Worm (Caenorhabditis elegans) whole organism, mixed stage, embryonic: Measurements from ENCODE around the gene mls-2.

Experiments
- M03D4.4 ChIP-seq: sonication (generic microtip); optimal IDR thresholded peaks from 2 replicates; lab custom pipeline; 2017; ENCODE audit warnings: mild to moderate bottlenecking, missing genetic modification characterization, missing compliant biosample characterization
- bed-3 ChIP-seq: fragments of 200-800 bp; sonication (Bioruptor generic); optimal IDR thresholded peaks from 3 replicates; lab custom pipeline; 2018; ENCODE audit warnings: mild to moderate bottlenecking, missing genetic modification characterization, moderate library complexity, missing compliant biosample characterization
- blmp-1 ChIP-seq: fragments of 150-350 bp; optimal IDR thresholded peaks from 2 replicates; lab custom pipeline; 2014; ENCODE audit warnings: missing biosample characterization, missing genetic modification characterization
- ceh-39 ChIP-seq: fragments of 150-350 bp; optimal IDR thresholded peaks from 2 replicates; lab custom pipeline; 2014; ENCODE audit warnings: missing biosample characterization, missing genetic modification characterization
- ceh-43 ChIP-seq: fragments of 200-800 bp; sonication (Bioruptor generic); optimal IDR thresholded peaks from 2 replicates; lab custom pipeline; 2018; ENCODE audit warnings: mild to moderate bottlenecking, missing genetic modification characterization, moderate library complexity, missing compliant biosample characterization
- ceh-83 ChIP-seq: fragments of 200-800 bp; sonication (Bioruptor generic); optimal IDR thresholded peaks from 2 replicates; lab custom pipeline; 2018; ENCODE audit warnings: mild to moderate bottlenecking, missing genetic modification characterization, missing compliant biosample characterization
- ces-1 ChIP-seq: fragments of 150-350 bp; optimal IDR thresholded peaks from 2 replicates; lab custom pipeline; 2014; ENCODE audit warnings: missing biosample characterization, missing genetic modification reagents, missing genetic modification characterization
- cnd-1 ChIP-seq: fragments of 200-800 bp; sonication (Bioruptor generic); optimal IDR thresholded peaks from 2 replicates; lab custom pipeline; 2018; ENCODE audit warnings: mild to moderate bottlenecking, missing genetic modification characterization, missing compliant biosample characterization
- drap-1 ChIP-seq: fragments of 200-800 bp; sonication (Bioruptor generic); optimal IDR thresholded peaks from 3 replicates; lab custom pipeline; 2018; ENCODE audit warnings: mild to moderate bottlenecking, missing genetic modification characterization, missing compliant biosample characterization
- elt-1 ChIP-seq: sonication (generic microtip); optimal IDR thresholded peaks from 2 replicates; lab custom pipeline; 2017; ENCODE audit warnings: missing genetic modification characterization, mild to moderate bottlenecking, missing compliant biosample characterization, antibody characterized with exemption, moderate library complexity, borderline replicate concordance; ENCODE audit not compliant: insufficient read depth
- elt-3 ChIP-seq: fragments of 150-350 bp; optimal IDR thresholded peaks from 2 replicates; lab custom pipeline; 2014; ENCODE audit warnings: missing biosample characterization, missing genetic modification characterization
- flh-1 ChIP-seq: fragments of 200-800 bp; sonication (Bioruptor generic); optimal IDR thresholded peaks from 2 replicates; lab custom pipeline; 2018; ENCODE audit warnings: mild to moderate bottlenecking, missing genetic modification characterization, moderate library complexity, missing compliant biosample characterization
- ham-2 ChIP-seq: fragments of 200-800 bp; sonication (Bioruptor generic); optimal IDR thresholded peaks from 2 replicates; lab custom pipeline; 2018; ENCODE audit warnings: mild to moderate bottlenecking, missing genetic modification characterization, missing compliant biosample characterization
- hlh-1 ChIP-seq: fragments of 150-350 bp; optimal IDR thresholded peaks from 2 replicates; lab custom pipeline; 2014; ENCODE audit warnings: missing biosample characterization, missing genetic modification reagents, missing genetic modification characterization
- lin-13 ChIP-seq: fragments of 150-350 bp; optimal IDR thresholded peaks from 2 replicates; lab custom pipeline; 2014; ENCODE audit warnings: missing biosample characterization, missing genetic modification characterization
- lin-32 ChIP-seq: fragments of 200-800 bp; sonication (Bioruptor generic); optimal IDR thresholded peaks from 2 replicates; lab custom pipeline; 2018; ENCODE audit warnings: mild to moderate bottlenecking, missing genetic modification characterization, missing compliant biosample characterization
- lsy-2 ChIP-seq: fragments of 150-350 bp; optimal IDR thresholded peaks from 2 replicates; lab custom pipeline; 2014; ENCODE audit warnings: missing biosample characterization, missing genetic modification characterization
- mab-5 ChIP-seq: fragments of 150-350 bp; optimal IDR thresholded peaks from 2 replicates; lab custom pipeline; 2014; ENCODE audit warnings: missing biosample characterization, missing genetic modification characterization
- mep-1 ChIP-seq: fragments of 150-350 bp; optimal IDR thresholded peaks from 2 replicates; lab custom pipeline; 2017; ENCODE audit warnings: missing biosample characterization, missing genetic modification reagents, missing genetic modification characterization, inconsistent platforms
- mls-2 ChIP-seq: sonication (generic microtip); optimal IDR thresholded peaks from 2 replicates; lab custom pipeline; 2016; ENCODE audit warnings: mild to moderate bottlenecking, missing genetic modification characterization, moderate library complexity, missing compliant biosample characterization
- nhr-12 ChIP-seq: fragments of 150-350 bp; optimal IDR thresholded peaks from 2 replicates; lab custom pipeline; 2014; ENCODE audit warnings: missing biosample characterization, missing genetic modification characterization
- nhr-2 ChIP-seq: fragments of 150-350 bp; optimal IDR thresholded peaks from 2 replicates; lab custom pipeline; 2014; ENCODE audit warnings: missing biosample characterization, missing genetic modification characterization
- nhr-237 ChIP-seq: fragments of 150-350 bp; optimal IDR thresholded peaks from 2 replicates; lab custom pipeline; 2014; ENCODE audit warnings: missing biosample characterization, missing genetic modification characterization
- nhr-28 ChIP-seq: fragments of 150-350 bp; optimal IDR thresholded peaks from 2 replicates; lab custom pipeline; 2014; ENCODE audit warnings: missing biosample characterization, missing genetic modification characterization
- nhr-76 ChIP-seq: sonication (generic microtip); optimal IDR thresholded peaks from 2 replicates; lab custom pipeline; 2017; ENCODE audit warnings: missing biosample characterization, missing genetic modification characterization
- pha-4 ChIP-seq: fragments of 150-350 bp; optimal IDR thresholded peaks from 2 replicates; lab custom pipeline; 2018; ENCODE audit warnings: missing biosample characterization, missing genetic modification reagents, missing genetic modification characterization
- sem-2 ChIP-seq: fragments of 200-800 bp; sonication (Bioruptor generic); optimal IDR thresholded peaks from 2 replicates; lab custom pipeline; 2018; ENCODE audit warnings: mild to moderate bottlenecking, missing genetic modification characterization, missing compliant biosample characterization
- snpc-4 ChIP-seq: fragments of 150-350 bp; optimal IDR thresholded peaks from 2 replicates; lab custom pipeline; 2014; ENCODE audit warnings: missing biosample characterization, missing genetic modification characterization
- sptf-1 ChIP-seq: sonication (generic microtip); optimal IDR thresholded peaks from 2 replicates; lab custom pipeline; 2017; ENCODE audit warnings: mild to moderate bottlenecking, missing genetic modification characterization, moderate library complexity, missing compliant biosample characterization
- tbx-8 ChIP-seq: fragments of 200-800 bp; sonication (Bioruptor generic); optimal IDR thresholded peaks from 2 replicates; lab custom pipeline; 2018; ENCODE audit warnings: mild to moderate bottlenecking, missing genetic modification characterization, moderate library complexity, missing compliant biosample characterization
- unc-120 ChIP-seq: sonication (generic microtip); optimal IDR thresholded peaks from 2 replicates; lab custom pipeline; 2017; ENCODE audit warnings: missing genetic modification characterization, missing compliant biosample characterization; ENCODE audit not compliant: poor library complexity, severe bottlenecking
- unc-39 ChIP-seq: fragments of 150-350 bp; optimal IDR thresholded peaks from 2 replicates; lab custom pipeline; 2014; ENCODE audit warnings: missing biosample characterization, missing genetic modification characterization
- unc-62 ChIP-seq: fragments of 150-350 bp; optimal IDR thresholded peaks from 2 replicates; lab custom pipeline; 2014; ENCODE audit warnings: missing biosample characterization, missing genetic modification reagents, missing genetic modification characterization
- zip-8 ChIP-seq: fragments of 150-350 bp; optimal IDR thresholded peaks from 2 replicates; lab custom pipeline; 2014; ENCODE audit warnings: missing biosample characterization, missing genetic modification characterization
- ztf-11 ChIP-seq: fragments of 150-350 bp; optimal IDR thresholded peaks from 2 replicates; lab custom pipeline; 2014; ENCODE audit warnings: missing biosample characterization, missing genetic modification characterization

mls-2 gene

DNA sequence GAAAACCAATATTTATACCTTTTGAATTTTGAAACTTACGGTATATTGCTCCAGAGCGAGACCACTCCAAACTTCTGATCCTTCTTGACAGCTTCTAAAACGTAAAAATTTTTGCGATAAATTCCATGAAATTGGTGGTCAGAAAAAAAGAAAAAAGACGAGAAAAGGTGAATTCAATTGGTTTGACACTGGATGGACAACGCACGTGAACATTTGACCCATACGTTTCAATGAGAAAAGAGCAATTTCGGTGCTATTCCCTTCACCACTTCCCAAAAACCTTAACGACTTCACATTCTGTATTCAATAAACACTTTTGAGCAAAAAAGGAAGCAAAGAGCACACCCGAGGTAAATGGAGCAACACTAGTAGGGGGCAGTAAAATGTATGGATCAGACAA is 34.1 kb downstream of the mls-2 start, which contains the start of gene acc-3:
acc-3 (minus strand) TSS at position 101 of the 400 bp plus-strand sequence.
- no peak for TF ChIP-seq flh-1

DNA sequence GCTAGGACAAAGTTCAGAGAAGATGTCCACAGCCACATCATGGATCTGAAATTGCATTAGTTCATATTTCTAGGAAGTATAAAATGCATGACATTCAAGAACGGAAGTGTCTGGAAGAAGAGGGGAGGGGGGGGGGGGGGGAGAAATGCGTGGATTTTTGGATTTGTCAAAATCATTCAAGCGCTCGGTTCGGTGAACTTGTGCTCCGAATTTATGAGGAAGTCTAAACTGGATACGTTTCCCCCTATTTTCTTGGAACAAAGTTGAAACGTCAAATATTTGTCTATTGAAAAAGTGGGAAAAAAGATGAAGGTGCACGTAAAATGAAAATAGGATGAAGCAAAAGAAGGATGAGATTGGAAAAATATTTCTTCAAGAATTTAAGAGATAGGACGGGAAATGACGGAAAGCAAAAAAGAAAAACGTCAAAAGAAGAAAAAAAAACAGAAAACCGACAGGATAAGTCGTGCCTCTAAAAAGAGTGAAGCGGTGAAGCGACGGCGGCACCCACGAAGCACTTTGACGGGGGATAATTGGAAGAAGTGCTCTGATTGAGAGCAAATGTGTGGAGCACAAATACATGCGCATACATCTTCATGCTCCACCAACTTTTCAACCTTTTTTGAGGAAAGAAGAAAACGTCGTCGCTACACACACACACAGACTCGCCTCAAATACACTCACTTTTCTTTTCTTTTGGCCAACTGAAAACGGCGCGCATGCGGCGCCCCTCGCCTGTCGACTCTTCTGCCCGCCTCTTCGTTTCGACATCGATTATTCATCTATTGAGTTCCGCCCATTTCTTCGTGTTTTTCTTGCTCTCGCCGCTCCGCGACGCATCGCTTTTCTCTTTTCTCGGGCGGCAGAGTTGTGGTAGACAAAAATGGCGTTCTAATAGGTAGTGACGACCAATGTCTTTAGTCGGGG is 40.6 kb downstream of the mls-2 start, which contains the start of gene F55D10.4:
F55D10.4 (minus strand) TSS at position 51 of the 927 bp plus-strand sequence.
- TF ChIP-seq nhr-76 (tag; lab: Kevin White, UChicago) (no peak), ces-1 (GFP tag; lab: Kevin White, UChicago) (peak; percentile 41)

DNA sequence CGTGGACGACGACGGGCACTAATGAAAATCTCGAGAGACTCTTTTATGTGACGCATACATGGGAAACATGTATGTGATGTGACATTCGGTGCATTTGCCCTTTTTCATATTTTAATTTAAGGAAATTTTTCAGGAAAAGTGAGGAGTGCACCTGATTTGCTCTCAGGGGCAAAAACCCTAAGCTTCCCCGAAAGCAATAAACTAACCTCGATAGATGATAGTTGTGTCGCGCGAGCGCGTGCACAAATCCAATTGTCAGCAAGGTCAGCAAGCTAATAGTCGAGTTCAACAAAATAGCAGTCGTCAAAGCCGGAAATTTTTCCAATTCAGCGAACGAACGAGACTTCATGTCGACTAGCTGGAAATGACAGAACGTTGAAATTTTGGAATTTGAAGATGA is 43.3 kb downstream of the mls-2 start:
- TF ChIP-seq ces-1 (GFP tag; lab: Kevin White, UChicago) (peak; percentile 66), ceh-43 (GFP tag; lab: Kevin White, UChicago) (no peak)

DNA sequence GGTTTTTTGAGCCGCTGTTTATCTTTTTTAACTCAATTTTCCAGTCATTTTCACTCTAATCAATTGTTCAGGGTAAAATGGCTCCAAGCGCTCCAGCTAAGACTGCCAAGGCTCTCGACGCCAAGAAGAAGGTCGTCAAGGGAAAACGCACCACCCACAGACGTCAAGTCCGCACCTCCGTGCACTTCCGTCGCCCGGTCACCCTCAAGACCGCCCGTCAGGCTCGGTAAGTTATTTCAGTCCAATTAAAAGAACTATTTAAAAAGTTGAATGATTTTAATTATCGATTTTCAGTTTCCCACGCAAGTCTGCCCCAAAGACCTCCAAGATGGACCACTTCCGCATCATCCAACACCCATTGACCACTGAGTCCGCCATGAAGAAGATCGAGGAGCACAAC is 46.3 kb downstream of the mls-2 start, which contains the start of gene rpl-25.1:
rpl-25.1 (plus strand) TSS at position 72 of the 400 bp plus-strand sequence.
- TF ChIP-seq nhr-28 (tag; lab: Kevin White, UChicago), result no peak

DNA sequence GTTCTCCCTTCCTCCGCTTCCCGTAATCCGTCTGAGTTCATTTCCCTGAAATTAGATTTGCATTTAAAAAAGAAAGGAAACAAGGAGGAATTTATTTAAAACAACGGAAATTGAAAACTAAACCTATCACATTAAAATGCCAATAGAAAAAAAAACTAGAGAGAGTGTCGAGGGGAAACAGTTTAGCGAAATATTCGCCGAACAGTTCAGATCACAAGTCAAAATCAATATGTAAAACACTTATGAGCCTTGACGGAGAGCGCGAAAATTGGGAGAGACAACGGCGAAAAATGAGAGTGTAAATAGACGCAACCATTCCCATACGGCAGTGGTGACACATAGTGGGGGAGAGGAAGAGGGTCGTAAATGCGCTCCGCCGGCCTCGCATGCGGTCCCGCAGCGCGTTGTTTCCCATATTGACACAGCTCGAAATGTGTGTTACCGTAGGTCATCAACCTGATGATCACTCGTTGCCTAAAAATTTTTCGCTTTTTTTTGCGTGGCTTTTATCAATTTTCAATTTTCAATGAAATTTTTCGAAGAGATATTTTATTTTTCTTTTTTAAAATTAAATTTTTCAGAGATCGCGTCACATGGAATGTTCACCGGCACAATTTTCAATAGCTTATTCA is 49.6 kb downstream of the mls-2 start, which contains the start of the genes dnj-14 and glit-1:
dnj-14 (minus strand) TSS at position 51 of the 632 bp plus-strand sequence.
glit-1 (plus strand) TSS at position 582 of the 632 bp plus-strand sequence.
- TF ChIP-seq sem-2 (GFP tag; lab: Kevin White, UChicago), result no peak
- TF ChIP-seq lin-32 (GFP tag; lab: Kevin White, UChicago), result no peak
- TF ChIP-seq ceh-39 (tag; lab: Kevin White, UChicago), result peak; percentile 47
- no peak for TF ChIP-seq elt-1
- TF ChIP-seq pha-4 (tag; lab: Kevin White, UChicago), result peak; percentile 100
- peak; percentile 70 for TF ChIP-seq drap-1 (GFP tag; lab: Kevin White, UChicago)
- TF ChIP-seq M03D4.4 (tag; lab: Kevin White, UChicago), result peak; percentile 74
- no peak for TF ChIP-seq nhr-76 (tag; lab: Kevin White, UChicago)
- no peak for TF ChIP-seq unc-39 (tag; lab: Kevin White, UChicago)
- TF ChIP-seq ham-2 (GFP tag; lab: Kevin White, UChicago), result no peak
- peak; percentile 72 for TF ChIP-seq sptf-1 (tag; lab: Kevin White, UChicago)
- TF ChIP-seq lin-13 (tag; lab: Kevin White, UChicago), result peak; percentile 92
- TF ChIP-seq elt-3, result no peak
- no peak for TF ChIP-seq flh-1
- peak; percentile 56 for TF ChIP-seq ztf-11 (tag; lab: Kevin White, UChicago)
- TF ChIP-seq mep-1 (tag; lab: Kevin White, UChicago), result peak; percentile 87
- no peak for TF ChIP-seq ceh-43 (GFP tag; lab: Kevin White, UChicago)
- no peak for TF ChIP-seq nhr-12
- TF ChIP-seq unc-120 (tag; lab: Kevin White, UChicago), result peak; percentile 86
- peak; percentile 77 for TF ChIP-seq unc-62 (GFP tag; lab: Kevin White, UChicago)
- TF ChIP-seq nhr-28 (tag; lab: Kevin White, UChicago), result peak; percentile 30
- peak; percentile 57 for TF ChIP-seq cnd-1
- TF ChIP-seq lsy-2 (tag; lab: Kevin White, UChicago), result peak; percentile 97
- peak; percentile 3 for TF ChIP-seq bed-3 (GFP tag; lab: Kevin White, UChicago)
- TF ChIP-seq nhr-2 (tag; lab: Kevin White, UChicago), result no peak
- TF ChIP-seq mls-2 (tag; lab: Kevin White, UChicago), result peak; percentile 62
- peak; percentile 67 for TF ChIP-seq ces-1 (GFP tag; lab: Kevin White, UChicago)
- TF ChIP-seq hlh-1 (tag; lab: Kevin White, UChicago), result peak; percentile 72
- TF ChIP-seq zip-8 (tag; lab: Kevin White, UChicago), result no peak
- peak; percentile 68 for TF ChIP-seq nhr-237 (tag; lab: Kevin White, UChicago)
- no peak for TF ChIP-seq blmp-1 (tag; lab: Kevin White, UChicago)
- TF ChIP-seq tbx-8 (GFP tag; lab: Kevin White, UChicago), result no peak
- TF ChIP-seq ceh-83, result peak; percentile 17
- no peak for TF ChIP-seq mab-5 (tag; lab: Kevin White, UChicago)
- TF ChIP-seq snpc-4 (tag; lab: Kevin White, UChicago), result no peak
